Worm (Caenorhabditis elegans): ENCODE results near the gene C48B4.11.

Gene C48B4.11

ce11 chrIII:9580039-9580891, 14.3 kb upstream of the C48B4.11 start, which contains the start of gene ced-7:
Gene ced-7 (minus strand): TSS chrIII:9580089.
- peak; percentile 46 for TF ChIP-seq nfya-1 (tag; optimal IDR thresholded peaks at IDR 0.05; ENCODE audit: insufficient read depth)
- TF ChIP-seq ceh-28 (tag; optimal IDR thresholded peaks at IDR 0.05), result peak; percentile 12
- TF ChIP-seq nhr-76 (tag; optimal IDR thresholded peaks at IDR 0.05), result no peak
- peak; percentile 27 for TF ChIP-seq snpc-4 (tag; optimal IDR thresholded peaks at IDR 0.05)
- TF ChIP-seq lin-39 (tag; optimal IDR thresholded peaks at IDR 0.05), result peak; percentile 22
- TF ChIP-seq eor-1 (tag; optimal IDR thresholded peaks at IDR 0.05), result no peak
- peak; percentile 67 for TF ChIP-seq lin-15B (tag; optimal IDR thresholded peaks at IDR 0.05)
- peak; percentile 19 for TF ChIP-seq pha-4 (tag; optimal IDR thresholded peaks at IDR 0.05)

ce11 chrIII:9570869-9571268, 5.0 kb upstream of the C48B4.11 start:
- peak; percentile 100 for TF ChIP-seq nfya-1 (tag; optimal IDR thresholded peaks at IDR 0.05; ENCODE audit: insufficient read depth)
- no peak for TF ChIP-seq mdl-1 (tag; optimal IDR thresholded peaks at IDR 0.05)
- TF ChIP-seq lin-15B (tag; optimal IDR thresholded peaks at IDR 0.05), result peak; percentile 45
- TF ChIP-seq nhr-11 (tag; optimal IDR thresholded peaks at IDR 0.05), result no peak
- no peak for TF ChIP-seq pqm-1 (tag; optimal IDR thresholded peaks at IDR 0.05)

ce11 chrIII:9568451-9568850, 2.5 kb upstream of the C48B4.11 start, which contains the start of gene C48B4.13:
Gene C48B4.13 (plus strand): TSS chrIII:9568751.
- no peak for TF ChIP-seq R02D3.7 (tag; optimal IDR thresholded peaks at IDR 0.05)
- TF ChIP-seq ZK546.5 (tag; optimal IDR thresholded peaks at IDR 0.05), result no peak
- TF ChIP-seq zag-1 (tag; optimal IDR thresholded peaks at IDR 0.05), result no peak
- no peak for TF ChIP-seq nhr-12 (tag; optimal IDR thresholded peaks at IDR 0.05)
- TF ChIP-seq mdl-1 (tag; optimal IDR thresholded peaks at IDR 0.05), result no peak
- TF ChIP-seq elt-3 (tag; optimal IDR thresholded peaks at IDR 0.05), result no peak

ce11 chrIII:9564410-9564809, 1.5 kb downstream of the C48B4.11 start, which contains the start of gene C48B4.10:
Gene C48B4.10 (minus strand): TSS chrIII:9564510.
- no peak for TF ChIP-seq fos-1 (tag; optimal IDR thresholded peaks at IDR 0.05)
- TF ChIP-seq egl-27 (tag; optimal IDR thresholded peaks at IDR 0.05), result no peak
- no peak for TF ChIP-seq nhr-12 (tag; optimal IDR thresholded peaks at IDR 0.05)
- TF ChIP-seq hmg-11 (tag; optimal IDR thresholded peaks at IDR 0.05), result no peak
- no peak for TF ChIP-seq ZK546.5 (tag; optimal IDR thresholded peaks at IDR 0.05)
- TF ChIP-seq elt-1 (tag; optimal IDR thresholded peaks at IDR 0.05), result no peak
- no peak for TF ChIP-seq nhr-43 (tag; optimal IDR thresholded peaks at IDR 0.05; ENCODE audit: poor library complexity, severe bottlenecking)
- TF ChIP-seq lsy-12 (tag; optimal IDR thresholded peaks at IDR 0.05), result no peak
- TF ChIP-seq sea-2 (GFP tag; optimal IDR thresholded peaks at IDR 0.05), result no peak
- TF ChIP-seq ceh-9 (tag; optimal IDR thresholded peaks at IDR 0.05), result no peak
- no peak for TF ChIP-seq nhr-23 (tag; optimal IDR thresholded peaks at IDR 0.05)
- TF ChIP-seq nhr-25 (tag; optimal IDR thresholded peaks at IDR 0.05), result no peak
- TF ChIP-seq nhr-67 (tag; optimal IDR thresholded peaks at IDR 0.05), result no peak
- no peak for TF ChIP-seq skn-1 (tag; optimal IDR thresholded peaks at IDR 0.05)
- TF ChIP-seq mdl-1 (tag; optimal IDR thresholded peaks at IDR 0.05), result no peak
- TF ChIP-seq jun-1 (tag; optimal IDR thresholded peaks at IDR 0.05), result no peak
- no peak for TF ChIP-seq nhr-76 (tag; optimal IDR thresholded peaks at IDR 0.05)

- TF ChIP-seq pha-4 (tag; optimal IDR thresholded peaks at IDR 0.05) (no peak), nhr-43 (tag; optimal IDR thresholded peaks at IDR 0.05; ENCODE audit: poor library complexity, severe bottlenecking) (no peak), ztf-4 (tag; optimal IDR thresholded peaks at IDR 0.05) (no peak), nhr-25 (tag; optimal IDR thresholded peaks at IDR 0.05) (no peak)
Measured at ce11 chrIII:9563235-9563634, 2.7 kb downstream of the C48B4.11 start, which contains the start of gene C48B4.9. Gene C48B4.9 (minus strand): TSS chrIII:9563335.

- no peak for TF ChIP-seq ceh-16 (tag; optimal IDR thresholded peaks at IDR 0.05)
- TF ChIP-seq nhr-76 (tag; optimal IDR thresholded peaks at IDR 0.05), result no peak
- no peak for TF ChIP-seq sea-2 (GFP tag; optimal IDR thresholded peaks at IDR 0.05)
- TF ChIP-seq lin-15B (tag; optimal IDR thresholded peaks at IDR 0.05), result no peak
- TF ChIP-seq ceh-82 (tag; optimal IDR thresholded peaks at IDR 0.05), result no peak
- no peak for TF ChIP-seq egl-27 (tag; optimal IDR thresholded peaks at IDR 0.05)
Measured at ce11 chrIII:9561158-9561557, 4.8 kb downstream of the C48B4.11 start, which contains the start of gene C48B4.8. Gene C48B4.8 (minus strand): TSS chrIII:9561258.

All from whole organism, L3 larva.